Worm (Caenorhabditis elegans) whole organism, late embryonic: ENCODE results near the gene ssp-36.

ENCODE experiments used
- hlh-6 ChIP-seq: sonication (generic microtip); optimal IDR thresholded peaks from 2 replicates; lab custom pipeline; 2016; ENCODE audit warnings: missing genotype, missing genetic modification characterization, missing compliant biosample characterization
- unc-86 ChIP-seq: sonication (generic microtip); optimal IDR thresholded peaks from 2 replicates; lab custom pipeline; 2016; ENCODE audit warnings: missing genetic modification characterization, missing compliant biosample characterization

DNA sequence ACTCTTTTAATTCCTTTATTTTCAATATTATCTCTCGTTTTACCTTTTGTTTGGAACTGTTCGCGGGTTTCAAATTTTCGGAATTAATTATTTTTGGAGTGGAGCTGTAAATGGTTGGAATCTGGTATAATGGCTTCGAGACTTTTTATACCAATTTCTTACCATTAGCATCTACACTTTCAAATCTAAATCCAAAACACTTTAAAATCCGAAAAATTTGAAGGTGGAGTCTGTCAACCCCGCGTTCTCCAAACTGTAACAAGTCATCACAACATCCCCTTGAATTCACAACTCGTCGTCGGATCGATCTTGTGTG is 8.8 kb downstream of the ssp-36 start, which contains the start of gene nhr-97:
- no peak for TF ChIP-seq unc-86 (tag; lab: Kevin White, UChicago)
- TF ChIP-seq hlh-6, result no peak
